Worm (Caenorhabditis elegans) whole organism, L1 larva: ENCODE data around the gene pxf-1.
A peak's percentile ranks its signal among the peaks of the same experiment; 100 is the strongest.

Source experiments
- C16A3.4 ChIP-seq: fragments of 150-350 bp; optimal IDR thresholded peaks from 2 replicates; lab custom pipeline; 2014; ENCODE audit warnings: missing biosample characterization, missing genetic modification characterization
- C34B4.2 ChIP-seq: sonication (generic microtip); optimal IDR thresholded peaks from 2 replicates; lab custom pipeline; 2017; ENCODE audit warnings: mild to moderate bottlenecking, missing genetic modification characterization, missing compliant biosample characterization
- F16B12.6 ChIP-seq: fragments of 150-350 bp; optimal IDR thresholded peaks from 2 replicates; lab custom pipeline; 2014; ENCODE audit warnings: missing biosample characterization, missing genetic modification characterization
- aha-1 ChIP-seq: fragments of 150-350 bp; optimal IDR thresholded peaks from 2 replicates; lab custom pipeline; 2014; ENCODE audit warnings: missing biosample characterization, missing genetic modification characterization
- aly-2 ChIP-seq: fragments of 150-350 bp; optimal IDR thresholded peaks from 2 replicates; lab custom pipeline; 2014; ENCODE audit warnings: missing biosample characterization, missing genetic modification characterization
- ama-1 ChIP-seq: fragments of 150-350 bp; optimal IDR thresholded peaks from 2 replicates; lab custom pipeline; 2014
- ceh-63 ChIP-seq: fragments of 200-800 bp; sonication (Bioruptor generic); optimal IDR thresholded peaks from 2 replicates; lab custom pipeline; 2018; ENCODE audit warnings: mild to moderate bottlenecking, missing genetic modification characterization, missing compliant biosample characterization
- ceh-8 ChIP-seq: fragments of 200-800 bp; sonication (Bioruptor generic); optimal IDR thresholded peaks from 2 replicates; lab custom pipeline; 2018; ENCODE audit warnings: mild to moderate bottlenecking, missing genetic modification characterization, moderate library complexity, missing compliant biosample characterization
- dpl-1 ChIP-seq, 3 experiments: fragments of 150-350 bp in 2 of 3; sonication (generic microtip) in 1 of 3; optimal IDR thresholded peaks; 2 replicates each; lab custom pipeline; 2014 to 2017; ENCODE audit warnings: missing biosample characterization in 3 of 3, missing genetic modification characterization in 3 of 3, missing genetic modification reagents in 3 of 3
- efl-1 ChIP-seq, 4 experiments: fragments of 150-350 bp; optimal IDR thresholded peaks in 3 of 4; peaks in 1 of 4; 1 replicate in 1 of 4; 2 replicates in 3 of 4; lab custom pipeline; 2014; ENCODE audit warnings: missing biosample characterization in 2 of 4, missing genetic modification characterization in 2 of 4, missing genetic modification reagents in 2 of 4
- egl-13 ChIP-seq: sonication (generic microtip); optimal IDR thresholded peaks from 2 replicates; lab custom pipeline; 2016; ENCODE audit warnings: missing genotype, missing genetic modification reagents, missing genetic modification characterization, missing compliant biosample characterization
- elt-3 ChIP-seq, 6 experiments: fragments of 150-350 bp in 1 of 6; sonication (generic microtip); optimal IDR thresholded peaks; 2 replicates each; lab custom pipeline; 2017 to 2018; ENCODE audit warnings: missing biosample characterization in 6 of 6, missing genetic modification characterization in 6 of 6, inconsistent platforms in 1 of 6
- fkh-10 ChIP-seq: sonication (generic microtip); optimal IDR thresholded peaks from 2 replicates; lab custom pipeline; 2017; ENCODE audit warnings: missing biosample characterization, missing genetic modification reagents, missing genetic modification characterization
- fkh-4 ChIP-seq: sonication (generic microtip); optimal IDR thresholded peaks from 2 replicates; lab custom pipeline; 2016; ENCODE audit warnings: missing compliant biosample characterization, missing genetic modification characterization, borderline replicate concordance
- hlh-17 ChIP-seq: fragments of 200-800 bp; sonication (Bioruptor generic); optimal IDR thresholded peaks from 2 replicates; lab custom pipeline; 2018; ENCODE audit warnings: missing genetic modification characterization, mild to moderate bottlenecking, missing compliant biosample characterization, moderate library complexity, borderline replicate concordance
- hlh-4 ChIP-seq: sonication (generic microtip); optimal IDR thresholded peaks from 2 replicates; lab custom pipeline; 2016; ENCODE audit warnings: mild to moderate bottlenecking, missing genetic modification characterization, missing compliant biosample characterization
- irx-1 ChIP-seq: sonication (generic microtip); optimal IDR thresholded peaks from 2 replicates; lab custom pipeline; 2016; ENCODE audit warnings: missing genetic modification characterization, missing compliant biosample characterization
- isw-1 ChIP-seq: fragments of 200-800 bp; sonication (Bioruptor generic); IDR thresholded peaks from 2 replicates; pipeline ENCODE4 v1.3.6; 2022; ENCODE audit warnings: missing genetic modification characterization, missing compliant biosample characterization
- jun-1 ChIP-seq: fragments of 150-350 bp; optimal IDR thresholded peaks from 2 replicates; lab custom pipeline; 2014; ENCODE audit warnings: missing biosample characterization, missing genetic modification reagents, missing genetic modification characterization
- lin-13 ChIP-seq: fragments of 150-350 bp; optimal IDR thresholded peaks from 2 replicates; lab custom pipeline; 2014; ENCODE audit warnings: missing biosample characterization, missing genetic modification reagents, missing genetic modification characterization
- lin-14 ChIP-seq: fragments of 200-800 bp; sonication (Bioruptor generic); optimal IDR thresholded peaks from 2 replicates; lab custom pipeline; 2018; ENCODE audit warnings: mild to moderate bottlenecking, missing genetic modification characterization, moderate library complexity, missing compliant biosample characterization
- lin-35 ChIP-seq, 2 experiments: fragments of 150-350 bp; optimal IDR thresholded peaks; 2 replicates each; lab custom pipeline; 2014; ENCODE audit warnings: missing biosample characterization in 2 of 2, missing genetic modification characterization in 2 of 2, missing genetic modification reagents in 2 of 2
- lir-3 ChIP-seq: sonication (generic microtip); optimal IDR thresholded peaks from 2 replicates; lab custom pipeline; 2016; ENCODE audit warnings: mild to moderate bottlenecking, missing genetic modification characterization, moderate library complexity, missing compliant biosample characterization; ENCODE audit not compliant: poor library complexity
- lsy-2 ChIP-seq, 2 experiments: fragments of 150-350 bp; optimal IDR thresholded peaks; 2 replicates each; lab custom pipeline; 2014; ENCODE audit warnings: missing biosample characterization in 2 of 2, missing genetic modification characterization in 2 of 2
- mab-9 ChIP-seq: fragments of 200-800 bp; sonication (Bioruptor generic); IDR thresholded peaks from 2 replicates; pipeline ENCODE4 v1.3.6; 2022; ENCODE audit warnings: missing genetic modification reagents, missing genetic modification characterization, missing compliant biosample characterization
- mdl-1 ChIP-seq, 2 experiments: fragments of 150-350 bp; optimal IDR thresholded peaks; 2 replicates each; lab custom pipeline; 2014 to 2017; ENCODE audit warnings: missing biosample characterization in 2 of 2, missing genetic modification characterization in 2 of 2, inconsistent platforms in 1 of 2
- mef-2 ChIP-seq: fragments of 150-350 bp; optimal IDR thresholded peaks from 2 replicates; lab custom pipeline; 2014; ENCODE audit warnings: missing biosample characterization, missing genetic modification characterization
- mep-1 ChIP-seq: fragments of 150-350 bp; optimal IDR thresholded peaks from 2 replicates; lab custom pipeline; 2014; ENCODE audit warnings: missing biosample characterization, missing genetic modification characterization
- nhr-20 ChIP-seq: sonication (generic microtip); optimal IDR thresholded peaks from 2 replicates; lab custom pipeline; 2016; ENCODE audit warnings: mild to moderate bottlenecking, missing genetic modification characterization, missing compliant biosample characterization
- nhr-237 ChIP-seq: fragments of 150-350 bp; optimal IDR thresholded peaks from 2 replicates; lab custom pipeline; 2014; ENCODE audit warnings: missing biosample characterization, missing genetic modification characterization
- nhr-47 ChIP-seq: sonication (generic microtip); optimal IDR thresholded peaks from 2 replicates; lab custom pipeline; 2016; ENCODE audit warnings: mild to moderate bottlenecking, missing genetic modification characterization, moderate library complexity, missing compliant biosample characterization
- nhr-71 ChIP-seq: sonication (generic microtip); optimal IDR thresholded peaks from 2 replicates; lab custom pipeline; 2016; ENCODE audit warnings: mild to moderate bottlenecking, missing genetic modification characterization, moderate library complexity, missing compliant biosample characterization
- nhr-76 ChIP-seq: sonication (generic microtip); optimal IDR thresholded peaks from 2 replicates; lab custom pipeline; 2017; ENCODE audit warnings: missing biosample characterization, missing genetic modification characterization
- nhr-85 ChIP-seq: sonication (generic microtip); peaks from one replicate; lab custom pipeline; 2016; ENCODE audit warnings: missing genetic modification characterization, inconsistent platforms, missing compliant biosample characterization
- nhr-90 ChIP-seq: sonication (generic microtip); optimal IDR thresholded peaks from 2 replicates; lab custom pipeline; 2016; ENCODE audit warnings: mild to moderate bottlenecking, missing genetic modification characterization, missing compliant biosample characterization; ENCODE audit not compliant: poor library complexity
- pag-3 ChIP-seq: sonication (generic microtip); optimal IDR thresholded peaks from 2 replicates; lab custom pipeline; 2017; ENCODE audit warnings: missing genetic modification characterization, mild to moderate bottlenecking, missing compliant biosample characterization, antibody characterized with exemption, borderline replicate concordance; ENCODE audit not compliant: insufficient read depth
- pax-3 ChIP-seq: fragments of 200-800 bp; sonication (Bioruptor generic); optimal IDR thresholded peaks from 2 replicates; lab custom pipeline; 2018; ENCODE audit warnings: mild to moderate bottlenecking, missing genetic modification characterization, moderate library complexity, missing compliant biosample characterization
- pqm-1 ChIP-seq: sonication (generic microtip); optimal IDR thresholded peaks from 3 replicates; lab custom pipeline; 2017; ENCODE audit warnings: missing biosample characterization, missing genetic modification characterization
- rnt-1 ChIP-seq: sonication (generic microtip); optimal IDR thresholded peaks from 2 replicates; lab custom pipeline; 2016; ENCODE audit warnings: mild to moderate bottlenecking, missing genetic modification characterization, moderate library complexity, missing compliant biosample characterization
- skn-1 ChIP-seq: fragments of 150-350 bp; optimal IDR thresholded peaks from 2 replicates; lab custom pipeline; 2014; ENCODE audit warnings: missing biosample characterization, missing genetic modification characterization
- snpc-4 ChIP-seq: fragments of 150-350 bp; optimal IDR thresholded peaks from 2 replicates; lab custom pipeline; 2014; ENCODE audit warnings: missing biosample characterization, missing genetic modification characterization
- snu-23 ChIP-seq: sonication (generic microtip); optimal IDR thresholded peaks from 2 replicates; lab custom pipeline; 2016; ENCODE audit warnings: missing genetic modification characterization, missing compliant biosample characterization
- sptf-1 ChIP-seq: fragments of 150-350 bp; optimal IDR thresholded peaks from 2 replicates; lab custom pipeline; 2014; ENCODE audit warnings: missing biosample characterization, missing genetic modification characterization
- swsn-7 ChIP-seq: sonication (generic microtip); optimal IDR thresholded peaks from 2 replicates; lab custom pipeline; 2016; ENCODE audit warnings: missing genetic modification characterization, missing compliant biosample characterization
- tbx-2 ChIP-seq: sonication (generic microtip); optimal IDR thresholded peaks from 2 replicates; lab custom pipeline; 2016; ENCODE audit warnings: missing genetic modification characterization, missing compliant biosample characterization
- tlp-1 ChIP-seq: fragments of 150-350 bp; optimal IDR thresholded peaks from 2 replicates; lab custom pipeline; 2014; ENCODE audit warnings: missing biosample characterization, missing genetic modification characterization
- unc-86 ChIP-seq: sonication (generic microtip); optimal IDR thresholded peaks from 2 replicates; lab custom pipeline; 2016; ENCODE audit warnings: missing genetic modification characterization, missing compliant biosample characterization
- vab-15 ChIP-seq: sonication (generic microtip); optimal IDR thresholded peaks from 2 replicates; lab custom pipeline; 2017; ENCODE audit warnings: missing genotype, mild to moderate bottlenecking, missing genetic modification characterization, missing compliant biosample characterization
- xbp-1 ChIP-seq: sonication (generic microtip); optimal IDR thresholded peaks from 2 replicates; lab custom pipeline; 2016; ENCODE audit warnings: missing genetic modification characterization, missing compliant biosample characterization
- zag-1 ChIP-seq: fragments of 150-350 bp; optimal IDR thresholded peaks from 2 replicates; lab custom pipeline; 2014; ENCODE audit warnings: missing biosample characterization, missing genetic modification characterization
- ztf-11 ChIP-seq, 2 experiments: sonication (generic microtip); optimal IDR thresholded peaks; 2 replicates each; lab custom pipeline; 2016 to 2017; ENCODE audit warnings: missing genetic modification characterization in 2 of 2, missing biosample characterization in 1 of 2, missing compliant biosample characterization in 1 of 2
- ztf-4 ChIP-seq: fragments of 150-350 bp; optimal IDR thresholded peaks from 2 replicates; lab custom pipeline; 2014; ENCODE audit warnings: missing biosample characterization, missing genetic modification characterization

pxf-1 gene

DNA sequence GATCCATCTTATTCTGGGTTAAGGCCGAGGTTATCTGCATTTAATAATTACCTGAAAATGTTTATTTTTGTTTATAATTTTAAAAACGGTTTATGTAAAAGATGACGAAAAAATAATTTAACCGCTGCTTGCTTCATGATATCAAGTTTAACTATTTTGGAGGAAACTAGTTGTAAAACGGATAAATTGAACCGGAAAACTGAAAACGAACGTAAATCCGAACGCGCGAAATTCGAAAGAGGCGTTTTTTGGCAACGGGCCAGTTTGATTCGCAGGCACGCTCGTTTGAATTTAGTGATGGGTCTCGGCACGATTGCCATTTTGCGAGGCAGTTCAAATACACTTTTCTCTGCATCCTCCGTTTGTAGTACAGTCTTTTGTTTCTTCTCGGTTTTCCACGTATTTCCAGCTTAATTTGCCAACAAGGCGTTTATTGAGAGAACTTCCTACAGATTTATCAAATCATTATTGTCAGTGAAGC, 45.2 kb downstream of the pxf-1 start, which contains the start of the genes gtbp-1 and K08F4.3:
TSS of gene gtbp-1 (minus strand) at position 51 of the 481 bp plus-strand sequence.
TSS of gene K08F4.3 (plus strand) at position 352 of the 481 bp plus-strand sequence.
- peak; percentile 76 for TF ChIP-seq rnt-1 (tag; lab: Kevin White, UChicago)
- TF ChIP-seq unc-86 (tag; lab: Kevin White, UChicago) = peak; percentile 24
- TF ChIP-seq lir-3 (tag; lab: Kevin White, UChicago) = no peak
- peak; percentile 68 for TF ChIP-seq nhr-20 (tag; lab: Kevin White, UChicago)
- no peak for TF ChIP-seq pag-3
- TF ChIP-seq skn-1 (tag; lab: Kevin White, UChicago) = peak; percentile 75
- TF ChIP-seq irx-1 (tag; lab: Kevin White, UChicago) = peak; percentile 10
- TF ChIP-seq egl-13 (tag; lab: Kevin White, UChicago) = no peak
- TF ChIP-seq mab-9 (GFP tag; lab: Robert Waterston, UW) = no peak
- no peak for TF ChIP-seq fkh-4 (tag; lab: Kevin White, UChicago)
- peak; percentile 92 to 94 (median 92) for TF ChIP-seq dpl-1 (GFP tag; optimal IDR thresholded peaks at IDR 0.05; lab: Kevin White, UChicago)
- no peak for TF ChIP-seq aha-1 (tag; lab: Kevin White, UChicago)
- TF ChIP-seq lin-35 (GFP tag; optimal IDR thresholded peaks at IDR 0.05; lab: Kevin White, UChicago) = peak; percentile 92 to 97
- no peak for TF ChIP-seq fkh-10 (GFP tag; lab: Kevin White, UChicago)
- TF ChIP-seq snpc-4 (tag; lab: Kevin White, UChicago) = peak; percentile 54
- TF ChIP-seq xbp-1 = peak; percentile 67
- no peak for TF ChIP-seq C34B4.2 (tag; lab: Kevin White, UChicago)
- TF ChIP-seq sptf-1 = no peak
- no peak for TF ChIP-seq lin-14
- peak; percentile 47 for TF ChIP-seq pqm-1 (tag; lab: Kevin White, UChicago)
- peak; percentile 85 for TF ChIP-seq nhr-85 (tag; lab: Kevin White, UChicago)
- peak in 2 of 6 experiments; percentile 3 to 47 for TF ChIP-seq elt-3 (tag; optimal IDR thresholded peaks at IDR 0.05; lab: Kevin White, UChicago)
- no peak for TF ChIP-seq ceh-8 (GFP tag; lab: Kevin White, UChicago)
- peak; percentile 78 for TF ChIP-seq nhr-71
- TF ChIP-seq jun-1 (tag; lab: Kevin White, UChicago) = peak; percentile 53
- no peak for TF ChIP-seq ceh-63 (GFP tag; lab: Kevin White, UChicago)
- no peak for TF ChIP-seq ztf-11 (tag; optimal IDR thresholded peaks at IDR 0.05; lab: Kevin White, UChicago)
- TF ChIP-seq ama-1 (lab: Kevin White, UChicago) = no peak
- no peak for TF ChIP-seq aly-2 (tag; lab: Kevin White, UChicago)
- TF ChIP-seq nhr-76 (tag; lab: Kevin White, UChicago) = no peak
- peak; percentile 23 for TF ChIP-seq vab-15 (tag; lab: Kevin White, UChicago)
- peak; percentile 75 for TF ChIP-seq C16A3.4 (tag; lab: Kevin White, UChicago)
- TF ChIP-seq mdl-1 (tag; optimal IDR thresholded peaks at IDR 0.05; lab: Kevin White, UChicago) = peak in 1 of 2 experiments; percentile 66
- peak; percentile 74 for TF ChIP-seq nhr-47 (tag; lab: Kevin White, UChicago)
- TF ChIP-seq snu-23 = peak; percentile 83
- no peak for TF ChIP-seq mef-2 (tag; lab: Kevin White, UChicago)
- no peak for TF ChIP-seq tbx-2
- TF ChIP-seq isw-1 (GFP tag; lab: Robert Waterston, UW) = peak; percentile 64
- TF ChIP-seq swsn-7 (tag; lab: Kevin White, UChicago) = peak; percentile 48
- TF ChIP-seq zag-1 = no peak
- TF ChIP-seq nhr-90 = peak; percentile 45
- TF ChIP-seq lsy-2 (tag; optimal IDR thresholded peaks at IDR 0.05; lab: Kevin White, UChicago) = peak; percentile 79 to 95
- peak; percentile 45 for TF ChIP-seq F16B12.6
- no peak for TF ChIP-seq ztf-4
- TF ChIP-seq hlh-4 = no peak
- peak; percentile 83 to 95 for TF ChIP-seq efl-1 (optimal IDR thresholded peaks at IDR 0.05; lab: Kevin White, UChicago)
- peak; percentile 94 to 99 for TF ChIP-seq efl-1 (GFP tag; optimal IDR thresholded peaks at IDR 0.05 in 1 of 2; lab: Kevin White, UChicago)
- TF ChIP-seq pax-3 (tag; lab: Kevin White, UChicago) = peak; percentile 23
- TF ChIP-seq tlp-1 (tag; lab: Kevin White, UChicago) = no peak
- TF ChIP-seq lin-13 (GFP tag; lab: Kevin White, UChicago) = peak; percentile 68
- TF ChIP-seq hlh-17 (GFP tag; lab: Kevin White, UChicago) = no peak
- peak; percentile 85 for TF ChIP-seq mep-1 (tag; lab: Kevin White, UChicago)
- TF ChIP-seq nhr-237 = no peak
